Worm (Caenorhabditis elegans): ENCODE measurements around the gene C27D6.3.

- no peak for TF ChIP-seq T22C8.4 (GFP tag; IDR thresholded peaks at IDR 0.05)
- TF ChIP-seq cog-1 (tag; optimal IDR thresholded peaks at IDR 0.05): no peak
- no peak for TF ChIP-seq klf-2 (GFP tag; conservative IDR thresholded peaks at IDR 0.05)
- TF ChIP-seq ref-1 (GFP tag; conservative IDR thresholded peaks at IDR 0.05): no peak
- TF ChIP-seq ztf-23 (GFP tag; IDR thresholded peaks at IDR 0.05): no peak
- TF ChIP-seq tab-1 (GFP tag; IDR thresholded peaks at IDR 0.05): no peak
- TF ChIP-seq ztf-29 (GFP tag; IDR thresholded peaks at IDR 0.05): no peak
- TF ChIP-seq flt-1 (GFP tag; IDR thresholded peaks at IDR 0.05): no peak
- no peak for TF ChIP-seq med-1 (GFP tag; optimal IDR thresholded peaks at IDR 0.05; ENCODE audit: insufficient read depth)
Observed at ce11 chrII:5178609-5179008, 4.3 kb upstream of the C27D6.3 start.

Data from whole organism, midembryonic.